Worm (Caenorhabditis elegans): ENCODE measurements around the gene Y51H4A.5.

Gene Y51H4A.5

DNA sequence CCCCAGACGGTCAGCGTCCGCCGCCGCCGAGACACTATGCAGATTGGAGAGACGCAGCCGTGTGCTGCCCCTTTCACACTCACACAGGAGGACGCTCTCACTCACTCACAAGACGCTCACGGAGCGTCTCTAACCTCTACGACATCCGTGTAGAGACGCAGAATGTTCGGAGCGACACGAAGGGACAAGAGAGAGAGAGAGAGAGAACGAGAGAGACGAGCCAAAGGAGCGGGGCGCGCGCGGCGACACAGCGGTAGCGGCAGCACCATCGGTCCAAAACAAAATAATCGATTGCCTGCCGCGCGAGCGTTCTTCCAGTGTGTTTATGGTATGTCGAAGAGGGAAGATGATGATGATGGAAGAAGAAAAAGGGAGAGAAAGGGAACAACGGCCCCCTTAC lies 33.6 kb downstream of the Y51H4A.5 start (continued):
- TF ChIP-seq chd-7 (tag; optimal IDR thresholded peaks at IDR 0.05) (peak; percentile 55), egrh-3 (GFP tag; IDR thresholded peaks at IDR 0.05) (peak; percentile 78), nfya-2 (GFP tag; IDR thresholded peaks at IDR 0.05) (no peak), ceh-58 (GFP tag; IDR thresholded peaks at IDR 0.05) (no peak), T26A5.8 (tag; optimal IDR thresholded peaks at IDR 0.05) (no peak), sea-2 (GFP tag; IDR thresholded peaks at IDR 0.05) (no peak), F57A8.1 (GFP tag; optimal IDR thresholded peaks at IDR 0.05) (no peak), nhr-179 (tag; optimal IDR thresholded peaks at IDR 0.05) (no peak), gei-17 (GFP tag; optimal IDR thresholded peaks at IDR 0.05) (peak; percentile 30), ztf-26 (tag; optimal IDR thresholded peaks at IDR 0.05) (peak; percentile 71), mel-28 (tag; optimal IDR thresholded peaks at IDR 0.05; ENCODE audit: borderline replicate concordance) (peak; percentile 23), dpl-1 (GFP tag; optimal IDR thresholded peaks at IDR 0.05) (no peak), T07F8.4 (tag; optimal IDR thresholded peaks at IDR 0.05) (no peak), hlh-26 (GFP tag; conservative IDR thresholded peaks at IDR 0.05) (no peak), ceh-27 (GFP tag; optimal IDR thresholded peaks at IDR 0.05) (peak; percentile 68), madf-10 (tag; optimal IDR thresholded peaks at IDR 0.05) (peak; percentile 89), die-1 (tag; optimal IDR thresholded peaks at IDR 0.05) (peak; percentile 53), B0035.1 (tag; optimal IDR thresholded peaks at IDR 0.05) (peak; percentile 5), lag-1 (GFP tag; IDR thresholded peaks at IDR 0.05) (no peak), ekl-4 (GFP tag; IDR thresholded peaks at IDR 0.05) (peak; percentile 74; the same call in 1 of the 2 replicates), bed-1 (GFP tag; IDR thresholded peaks at IDR 0.05) (no peak), aptf-2 (GFP tag; conservative IDR thresholded peaks at IDR 0.05) (no peak), akir-1 (GFP tag; optimal IDR thresholded peaks at IDR 0.05) (no peak), ets-4 (GFP tag; optimal IDR thresholded peaks at IDR 0.05) (peak; percentile 46), nhr-80 (tag; optimal IDR thresholded peaks at IDR 0.05) (peak; percentile 66), lin-40 (tag; optimal IDR thresholded peaks at IDR 0.05) (peak; percentile 89), mes-4 (tag; optimal IDR thresholded peaks at IDR 0.05) (no peak), lir-1 (GFP tag; conservative IDR thresholded peaks at IDR 0.05) (peak; percentile 93), nhr-120 (GFP tag; IDR thresholded peaks at IDR 0.05) (no peak), Y53G8AR.9 (GFP tag; conservative IDR thresholded peaks at IDR 0.05) (peak; percentile 67), ccch-3 (GFP tag; optimal IDR thresholded peaks at IDR 0.05) (no peak), F22D6.2 (tag; optimal IDR thresholded peaks at IDR 0.05) (peak; percentile 9)

DNA sequence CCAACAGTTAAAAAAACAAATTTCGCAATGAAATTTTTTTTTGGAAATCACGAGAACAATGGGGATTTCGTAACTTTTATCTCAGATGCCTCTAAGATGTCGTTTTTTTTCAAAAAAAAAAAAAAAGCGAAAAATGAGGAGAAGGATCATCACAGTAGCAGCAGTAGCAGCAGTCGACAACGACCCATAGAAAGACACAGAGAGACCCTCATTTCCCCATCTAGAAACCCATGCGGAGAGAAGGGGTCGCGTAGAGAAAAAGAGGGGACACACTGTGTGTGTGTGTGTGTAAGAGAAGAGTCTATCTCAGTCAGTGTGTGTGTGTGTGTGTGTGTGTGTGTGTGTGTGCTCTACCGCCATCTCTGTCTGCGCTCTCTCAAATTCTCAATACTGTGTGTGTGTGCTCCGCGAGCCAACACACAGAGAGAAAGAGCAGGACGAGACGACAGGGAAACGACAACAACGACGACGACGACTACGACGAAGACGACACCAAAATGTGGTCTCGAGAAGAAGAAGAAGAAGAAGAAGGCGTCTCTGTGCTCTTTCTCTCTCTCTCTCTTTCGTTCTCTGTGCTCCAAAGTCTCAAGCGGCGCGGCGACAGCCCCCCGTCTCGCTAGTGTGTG lies 34.4 kb downstream of the Y51H4A.5 start:
- TF ChIP-seq aptf-3 (GFP tag; IDR thresholded peaks at IDR 0.05) (no peak), ZK185.1 (tag; optimal IDR thresholded peaks at IDR 0.05; ENCODE audit: poor library complexity, severe bottlenecking) (peak; percentile 55), lin-54 (GFP tag; optimal IDR thresholded peaks at IDR 0.05) (peak; percentile 15), attf-6 (GFP tag; IDR thresholded peaks at IDR 0.05) (no peak), ztf-3 (GFP tag; optimal IDR thresholded peaks at IDR 0.05) (peak; percentile 78), bed-1 (GFP tag; IDR thresholded peaks at IDR 0.05) (no peak), repo-1 (tag; optimal IDR thresholded peaks at IDR 0.05) (peak; percentile 52), bed-2 (GFP tag; IDR thresholded peaks at IDR 0.05) (no peak), ceh-100 (GFP tag; IDR thresholded peaks at IDR 0.05) (no peak), hmg-1.2 (GFP tag; IDR thresholded peaks at IDR 0.05) (peak; percentile 79), ama-1 (optimal IDR thresholded peaks at IDR 0.05) (no peak), ama-1 (GFP tag; optimal IDR thresholded peaks at IDR 0.05) (peak in 1 of 2 experiments; percentile 4), sdz-38 (tag; optimal IDR thresholded peaks at IDR 0.05) (no peak), ceh-27 (GFP tag; optimal IDR thresholded peaks at IDR 0.05) (peak; percentile 51), rcor-1 (GFP tag; IDR thresholded peaks at IDR 0.05) (no peak), K12H6.12 (tag; optimal IDR thresholded peaks at IDR 0.05) (peak; percentile 82), chd-7 (tag; optimal IDR thresholded peaks at IDR 0.05) (peak; percentile 41), attf-5 (GFP tag; optimal IDR thresholded peaks at IDR 0.05) (peak; percentile 67), rec-8 (tag; optimal IDR thresholded peaks at IDR 0.05) (no peak), Y53F4B.3 (GFP tag; IDR thresholded peaks at IDR 0.05) (no peak), ceh-79 (tag; optimal IDR thresholded peaks at IDR 0.05) (no peak), B0035.1 (tag; optimal IDR thresholded peaks at IDR 0.05) (no peak), F22D6.2 (tag; optimal IDR thresholded peaks at IDR 0.05) (no peak)
